Fruit fly (Drosophila melanogaster): Measurements from ENCODE around the gene CG14641.

Gene CG14641

dm6 chr3R:4214038-4214437 lies 18.1 kb downstream of the CG14641 start (continued):
- TF ChIP-seq CG3281 (GFP tag; optimal IDR thresholded peaks at IDR 0.05): peak; percentile 55
- TF ChIP-seq HmgZ (tag; optimal IDR thresholded peaks at IDR 0.05): peak; percentile 45
- peak; percentile 67 for TF ChIP-seq CG10979 (tag; optimal IDR thresholded peaks at IDR 0.05)
- TF ChIP-seq CG11723 (GFP tag; optimal IDR thresholded peaks at IDR 0.05): peak; percentile 69
- TF ChIP-seq CG4854 (GFP tag; optimal IDR thresholded peaks at IDR 0.05): peak; percentile 8
- TF ChIP-seq sd (tag; optimal IDR thresholded peaks at IDR 0.05): no peak
- no peak for TF ChIP-seq knrl (GFP tag; IDR thresholded peaks at IDR 0.05; ENCODE audit: partially characterized antibody)
- no peak for TF ChIP-seq zen2 (GFP tag; IDR thresholded peaks at IDR 0.05; ENCODE audit: partially characterized antibody)
- peak; percentile 66 for TF ChIP-seq nau (GFP tag; optimal IDR thresholded peaks at IDR 0.05)
- peak; percentile 84 for TF ChIP-seq Xrp1 (GFP tag; IDR thresholded peaks at IDR 0.05)
- TF ChIP-seq her (GFP tag; optimal IDR thresholded peaks at IDR 0.05): peak; percentile 70
- TF ChIP-seq ftz-f1 (GFP tag; optimal IDR thresholded peaks at IDR 0.05): no peak
- TF ChIP-seq CG30403 (GFP tag; optimal IDR thresholded peaks at IDR 0.05): peak; percentile 69
- TF ChIP-seq CG9609 (GFP tag; optimal IDR thresholded peaks at IDR 0.05): peak; percentile 70
- peak; percentile 91 for TF ChIP-seq dmrt99B (tag; optimal IDR thresholded peaks at IDR 0.05)
- no peak for TF ChIP-seq Kr (GFP tag; optimal IDR thresholded peaks at IDR 0.05)
- TF ChIP-seq lmd (GFP tag; IDR thresholded peaks at IDR 0.05): peak; percentile 90
- no peak for TF ChIP-seq HLH4C (GFP tag; IDR thresholded peaks at IDR 0.05; ENCODE audit: partially characterized antibody)
- TF ChIP-seq chm (GFP tag; IDR thresholded peaks at IDR 0.05): peak; percentile 50; the same call in 1 of the 2 replicates
- TF ChIP-seq BtbVII (GFP tag; optimal IDR thresholded peaks at IDR 0.05): peak; percentile 59
- TF ChIP-seq CG4328 (GFP tag; optimal IDR thresholded peaks at IDR 0.05): no peak
- peak; percentile 91 for TF ChIP-seq HLH3B (GFP tag; IDR thresholded peaks at IDR 0.05)
- TF ChIP-seq ATbp (GFP tag; optimal IDR thresholded peaks at IDR 0.05): peak; percentile 87
- TF ChIP-seq CG6254 (GFP tag; optimal IDR thresholded peaks at IDR 0.05): peak; percentile 60
- TF ChIP-seq CG17385 (GFP tag; optimal IDR thresholded peaks at IDR 0.05): peak; percentile 66
- no peak for TF ChIP-seq bigmax (GFP tag; optimal IDR thresholded peaks at IDR 0.05)
- peak; percentile 59 for TF ChIP-seq lilli (GFP tag; optimal IDR thresholded peaks at IDR 0.05)
- peak; percentile 88 for TF ChIP-seq CG11504 (tag; optimal IDR thresholded peaks at IDR 0.05)
- peak; percentile 69 for TF ChIP-seq CG13624 (GFP tag; optimal IDR thresholded peaks at IDR 0.05)
- 0 out of 2 replicates have a peak, but pooled peaks have one; percentile 34 for TF ChIP-seq sim (GFP tag; IDR thresholded peaks at IDR 0.05)
- peak; percentile 58 to 86 for TF ChIP-seq dpn (GFP tag; optimal IDR thresholded peaks at IDR 0.05)
- peak; percentile 20 for TF ChIP-seq CG12104 (GFP tag; optimal IDR thresholded peaks at IDR 0.05)
- TF ChIP-seq CG2889 (GFP tag; IDR thresholded peaks at IDR 0.05): peak; percentile 63; the same call in 1 of the 3 replicates
- TF ChIP-seq CG8281 (tag; optimal IDR thresholded peaks at IDR 0.05): peak; percentile 36
- TF ChIP-seq BEAF-32 (GFP tag; optimal IDR thresholded peaks at IDR 0.05): no peak
- TF ChIP-seq jigr1 (GFP tag; IDR thresholded peaks at IDR 0.05): peak; percentile 83
- TF ChIP-seq pita (GFP tag; optimal IDR thresholded peaks at IDR 0.05): no peak
- TF ChIP-seq CrebB (tag; optimal IDR thresholded peaks at IDR 0.05): peak; percentile 51
- peak; percentile 72 for TF ChIP-seq Dad (GFP tag; optimal IDR thresholded peaks at IDR 0.05)
- TF ChIP-seq CG12942 (GFP tag; optimal IDR thresholded peaks at IDR 0.05): peak; percentile 71
- no peak for TF ChIP-seq Hand (GFP tag; optimal IDR thresholded peaks at IDR 0.05)
- peak; percentile 31 for TF ChIP-seq CTCF (GFP tag; optimal IDR thresholded peaks at IDR 0.05)
- TF ChIP-seq CG17802 (tag; optimal IDR thresholded peaks at IDR 0.05): peak; percentile 45
- TF ChIP-seq jing (GFP tag; optimal IDR thresholded peaks at IDR 0.05): peak; percentile 78
- peak; percentile 55 for TF ChIP-seq CG7556 (GFP tag; optimal IDR thresholded peaks at IDR 0.05)
- peak; percentile 76 for TF ChIP-seq CG12659 (GFP tag; optimal IDR thresholded peaks at IDR 0.05)
- no peak for TF ChIP-seq usp (GFP tag; optimal IDR thresholded peaks at IDR 0.05)
- peak; percentile 50 for TF ChIP-seq run (tag; optimal IDR thresholded peaks at IDR 0.05)
- TF ChIP-seq CG7839 (tag; optimal IDR thresholded peaks at IDR 0.05): peak; percentile 84
- TF ChIP-seq fd64A (GFP tag; optimal IDR thresholded peaks at IDR 0.05): peak; percentile 35
- peak; percentile 73; the same call in 2 of the 3 replicates for TF ChIP-seq CG7357 (GFP tag; IDR thresholded peaks at IDR 0.05)

Data from whole organism, embryonic.